Worm (Caenorhabditis elegans) whole organism, L2 larva: ENCODE results near the gene acs-17.

ENCODE experiments used
- C34F6.9 ChIP-seq: fragments of 150-350 bp; optimal IDR thresholded peaks from 2 replicates; lab custom pipeline; 2014; ENCODE audit warnings: missing biosample characterization, missing genetic modification characterization
- alr-1 ChIP-seq: fragments of 150-350 bp; optimal IDR thresholded peaks from 2 replicates; lab custom pipeline; 2014; ENCODE audit warnings: missing biosample characterization, missing genetic modification characterization
- ama-1 ChIP-seq: fragments of 150-350 bp; optimal IDR thresholded peaks from 2 replicates; lab custom pipeline; 2018; ENCODE audit warnings: inconsistent platforms
- blmp-1 ChIP-seq: sonication (generic microtip); optimal IDR thresholded peaks from 2 replicates; lab custom pipeline; 2017; ENCODE audit warnings: missing genetic modification characterization, mild to moderate bottlenecking, missing compliant biosample characterization, antibody characterized with exemption, moderate library complexity; ENCODE audit not compliant: insufficient read depth
- ceh-16 ChIP-seq: fragments of 150-350 bp; optimal IDR thresholded peaks from 2 replicates; lab custom pipeline; 2014; ENCODE audit warnings: missing biosample characterization, missing genetic modification characterization
- crh-2 ChIP-seq: sonication (generic microtip); optimal IDR thresholded peaks from 2 replicates; lab custom pipeline; 2017; ENCODE audit warnings: missing biosample characterization, missing genetic modification characterization
- elt-1 ChIP-seq: fragments of 150-350 bp; optimal IDR thresholded peaks from 2 replicates; lab custom pipeline; 2014; ENCODE audit warnings: missing biosample characterization, missing genetic modification characterization
- lin-11 ChIP-seq: fragments of 150-350 bp; sonication (generic microtip); optimal IDR thresholded peaks from 2 replicates; lab custom pipeline; 2014; ENCODE audit warnings: missing biosample characterization, missing genetic modification characterization, inconsistent platforms, mixed read lengths
- lin-39 ChIP-seq: fragments of 150-350 bp; optimal IDR thresholded peaks from 2 replicates; lab custom pipeline; 2014; ENCODE audit warnings: missing biosample characterization, missing genetic modification reagents, missing genetic modification characterization
- mdl-1 ChIP-seq, 2 experiments: fragments of 150-350 bp in 1 of 2; sonication (generic microtip) in 1 of 2; optimal IDR thresholded peaks; 2 replicates each; lab custom pipeline; 2017; ENCODE audit warnings: missing biosample characterization in 2 of 2, missing genetic modification characterization in 2 of 2
- nhr-11 ChIP-seq: fragments of 150-350 bp; optimal IDR thresholded peaks from 2 replicates; lab custom pipeline; 2014; ENCODE audit warnings: missing biosample characterization, missing genetic modification characterization
- nhr-12 ChIP-seq: fragments of 150-350 bp; optimal IDR thresholded peaks from 2 replicates; lab custom pipeline; 2014; ENCODE audit warnings: missing biosample characterization, missing genetic modification characterization
- nhr-6 ChIP-seq: fragments of 150-350 bp; optimal IDR thresholded peaks from 2 replicates; lab custom pipeline; 2014; ENCODE audit warnings: missing biosample characterization, missing genetic modification characterization
- sem-4 ChIP-seq: fragments of 150-350 bp; optimal IDR thresholded peaks from 2 replicates; lab custom pipeline; 2014; ENCODE audit warnings: missing biosample characterization, missing genetic modification reagents, missing genetic modification characterization
- sma-9 ChIP-seq, 2 experiments: fragments of 150-350 bp in 1 of 2; sonication (generic microtip) in 1 of 2; optimal IDR thresholded peaks; 2 replicates each; lab custom pipeline; 2014 to 2016; ENCODE audit warnings: missing genetic modification characterization in 2 of 2, mild to moderate bottlenecking in 1 of 2, missing biosample characterization in 1 of 2, missing compliant biosample characterization in 1 of 2, missing genetic modification reagents in 1 of 2, moderate library complexity in 1 of 2
- unc-55 ChIP-seq: fragments of 150-350 bp; sonication (generic microtip); optimal IDR thresholded peaks from 3 replicates; lab custom pipeline; 2014; ENCODE audit warnings: missing biosample characterization, missing genetic modification reagents, missing genetic modification characterization
- zag-1 ChIP-seq: fragments of 150-350 bp; optimal IDR thresholded peaks from 2 replicates; lab custom pipeline; 2014; ENCODE audit warnings: missing biosample characterization, missing genetic modification characterization
- ztf-4 ChIP-seq: fragments of 150-350 bp; optimal IDR thresholded peaks from 2 replicates; lab custom pipeline; 2014; ENCODE audit warnings: missing biosample characterization, missing genetic modification characterization

Gene acs-17

DNA sequence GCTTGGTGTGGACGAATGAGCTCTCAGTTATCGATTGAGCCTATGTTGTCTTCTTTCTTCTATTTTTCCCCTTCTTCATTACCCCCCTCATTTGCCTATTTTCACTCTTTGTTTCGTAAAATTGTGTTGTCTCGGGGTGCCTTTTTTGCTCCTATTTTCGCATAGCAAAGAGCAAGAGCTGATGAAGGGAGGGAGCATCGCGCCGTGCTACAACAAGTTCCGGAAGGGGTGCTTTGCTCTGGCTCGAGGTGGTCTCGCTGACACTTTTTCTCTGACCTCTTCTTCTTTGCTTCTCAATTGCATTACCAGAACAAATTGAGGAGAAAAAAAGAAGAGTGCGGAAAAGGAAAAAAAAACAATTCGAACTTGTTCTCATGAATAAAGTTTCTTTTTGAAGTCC lies 48.3 kb downstream of the acs-17 start:
- TF ChIP-seq mdl-1 (tag; optimal IDR thresholded peaks at IDR 0.05; lab: Kevin White, UChicago) (peak in 1 of 2 experiments; percentile 5), sem-4 (tag; lab: Kevin White, UChicago) (no peak), nhr-6 (tag; lab: Kevin White, UChicago) (peak; percentile 21), alr-1 (tag; lab: Kevin White, UChicago) (no peak), ceh-16 (tag; lab: Kevin White, UChicago) (no peak), ama-1 (lab: Kevin White, UChicago) (no peak), lin-11 (peak; percentile 12), C34F6.9 (peak; percentile 18), elt-1 (tag; lab: Kevin White, UChicago) (no peak), crh-2 (tag; lab: Kevin White, UChicago) (no peak), sma-9 (GFP tag; optimal IDR thresholded peaks at IDR 0.05; lab: Kevin White, UChicago) (peak; percentile 6), sma-9 (tag; optimal IDR thresholded peaks at IDR 0.05; lab: Kevin White, UChicago) (no peak)
- TF ChIP-seq, all 48 proteins: peak for 5

DNA sequence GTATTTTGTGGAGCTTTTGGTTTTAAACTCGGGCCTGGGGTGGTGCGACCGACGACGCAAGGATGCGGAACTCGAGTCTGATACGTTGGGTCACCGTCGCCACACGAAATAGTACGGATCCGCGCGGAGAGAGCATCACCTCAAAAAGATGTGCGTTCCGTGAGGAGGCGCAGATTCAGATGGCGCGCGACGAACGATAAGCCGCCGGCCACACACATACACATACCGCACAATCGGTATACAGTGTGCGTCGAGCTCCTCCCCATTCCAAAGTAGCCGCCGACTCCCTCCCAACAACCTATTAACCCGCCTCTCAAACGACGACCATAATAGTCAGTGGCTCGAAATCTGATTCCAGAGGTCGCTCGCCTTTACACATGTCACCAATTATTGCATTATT lies 54.2 kb downstream of the acs-17 start, which contains the start of gene F49E10.2:
TSS of gene F49E10.2 (plus strand) at position 301 of the 400 bp plus-strand sequence.
- TF ChIP-seq ztf-4 (tag; lab: Kevin White, UChicago) (no peak), unc-55 (GFP tag; lab: Kevin White, UChicago) (no peak), nhr-12 (tag; lab: Kevin White, UChicago) (no peak), blmp-1 (tag; lab: Kevin White, UChicago) (no peak), zag-1 (tag; lab: Kevin White, UChicago) (no peak), lin-39 (tag; lab: Kevin White, UChicago) (no peak), nhr-11 (tag; lab: Kevin White, UChicago) (no peak)
